Worm (Caenorhabditis elegans) whole organism, L4/young adult: ENCODE measurements around the gene srp-8.

Experiments used
- dao-5 ChIP-seq: sonication (generic microtip); optimal IDR thresholded peaks from 2 replicates; lab custom pipeline; 2016; ENCODE audit warnings: missing genotype, missing genetic modification characterization, moderate library complexity, missing compliant biosample characterization
- him-1 ChIP-seq: sonication (generic microtip); optimal IDR thresholded peaks from 2 replicates; lab custom pipeline; 2016; ENCODE audit warnings: missing genotype, missing genetic modification reagents, missing genetic modification characterization, missing compliant biosample characterization

DNA sequence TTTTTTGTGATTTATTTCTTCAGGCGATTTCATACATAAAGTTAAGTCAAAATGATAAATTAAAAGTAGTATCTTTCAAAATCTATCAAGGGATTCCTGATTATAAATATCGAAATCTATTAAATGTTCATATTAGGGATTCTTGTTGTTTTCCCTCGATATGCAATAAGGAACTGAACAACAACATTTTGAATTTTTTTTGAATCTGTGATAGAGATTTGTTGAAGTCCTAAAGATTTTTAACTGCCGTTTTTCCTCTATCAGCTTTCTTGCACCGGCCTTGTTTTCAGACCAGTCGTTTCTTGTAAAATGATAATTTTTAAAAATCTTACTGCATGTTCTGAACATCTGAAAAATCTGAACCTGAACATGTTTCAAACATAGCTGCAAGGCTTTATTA, 27.7 kb upstream of the srp-8 start:
- TF ChIP-seq dao-5 (tag; lab: Kevin White, UChicago) (no peak), him-1 (tag; lab: Kevin White, UChicago) (no peak)
